Fruit fly (Drosophila melanogaster) whole organism, wandering third instar larva: ENCODE results near the gene CG33493.

Source experiments
- Abd-B ChIP-seq: fragments of >200 bp; optimal IDR thresholded peaks from 2 replicates; lab custom pipeline; 2017; ENCODE audit warnings: missing biosample characterization, missing genetic modification characterization
- CG32264 ChIP-seq: fragments of 200-800 bp; sonication (Bioruptor generic); optimal IDR thresholded peaks from 2 replicates; lab custom pipeline; 2016; ENCODE audit warnings: missing biosample characterization, missing genetic modification characterization
- CG9705 ChIP-seq: fragments of 200-800 bp; sonication (Bioruptor generic); optimal IDR thresholded peaks from 2 replicates; lab custom pipeline; 2018; ENCODE audit warnings: missing biosample characterization, mild to moderate bottlenecking, missing genetic modification characterization
- CrebA ChIP-seq: fragments of 200-800 bp; sonication (Bioruptor generic); optimal IDR thresholded peaks from 2 replicates; lab custom pipeline; 2016; ENCODE audit warnings: missing biosample characterization, mild to moderate bottlenecking, missing genetic modification characterization, borderline replicate concordance
- Dfd ChIP-seq: fragments of >200 bp; optimal IDR thresholded peaks from 2 replicates; lab custom pipeline; 2017; ENCODE audit warnings: missing biosample characterization, missing genetic modification characterization
- Dif ChIP-seq: fragments of 200-275, 200-300 bp; sonication (Bioruptor generic); optimal IDR thresholded peaks from 2 replicates; lab custom pipeline; 2018; ENCODE audit warnings: missing biosample characterization, missing genetic modification characterization; ENCODE audit not compliant: partially characterized antibody
- GATAd ChIP-seq: sonication (Bioruptor generic); optimal IDR thresholded peaks from 2 replicates; lab custom pipeline; 2016; ENCODE audit warnings: missing biosample characterization, missing genetic modification characterization
- HLH106 ChIP-seq: fragments of 200-800 bp; optimal IDR thresholded peaks from 3 replicates; lab custom pipeline; 2019; ENCODE audit warnings: missing biosample characterization, mild to moderate bottlenecking, missing genetic modification characterization, moderate library complexity
- Hnf4 ChIP-seq: fragments of 200-800 bp; sonication (Bioruptor generic); optimal IDR thresholded peaks from 2 replicates; lab custom pipeline; 2016; ENCODE audit warnings: missing biosample characterization, mild to moderate bottlenecking, missing genetic modification characterization
- Hr78 ChIP-seq: fragments of >200 bp; optimal IDR thresholded peaks from 2 replicates; lab custom pipeline; 2017; ENCODE audit warnings: missing biosample characterization, missing genetic modification characterization
- Hr83 ChIP-seq: fragments of 200-300 bp; sonication (Bioruptor generic); optimal IDR thresholded peaks from 2 replicates; lab custom pipeline; 2016; ENCODE audit warnings: missing biosample characterization, mild to moderate bottlenecking, missing genetic modification characterization, moderate library complexity; ENCODE audit not compliant: poor library complexity, severe bottlenecking
- Jra ChIP-seq: sonication (Bioruptor generic); optimal IDR thresholded peaks from 2 replicates; lab custom pipeline; 2016; ENCODE audit warnings: missing biosample characterization, missing genetic modification characterization
- Mio ChIP-seq: sonication (Bioruptor generic); optimal IDR thresholded peaks from 2 replicates; lab custom pipeline; 2016; ENCODE audit warnings: missing biosample characterization, missing genetic modification characterization
- Myc ChIP-seq: fragments of >200 bp; optimal IDR thresholded peaks from 2 replicates; lab custom pipeline; 2017
- N ChIP-seq: fragments of >200 bp; optimal IDR thresholded peaks from 2 replicates; lab custom pipeline; 2018; ENCODE audit warnings: missing biosample characterization, missing external identifiers, missing genetic modification characterization
- OdsH ChIP-seq: fragments of 200-800 bp; sonication (Bioruptor generic); optimal IDR thresholded peaks from 2 replicates; lab custom pipeline; 2016; ENCODE audit warnings: missing biosample characterization, mild to moderate bottlenecking, missing genetic modification characterization
- Rel ChIP-seq, 2 experiments: fragments of 200-800 bp; sonication (Bioruptor generic) in 1 of 2; optimal IDR thresholded peaks; 2 replicates in 1 of 2; 3 replicates in 1 of 2; lab custom pipeline; 2016 to 2019; ENCODE audit warnings: mild to moderate bottlenecking in 2 of 2, missing biosample characterization in 2 of 2, missing genetic modification characterization in 2 of 2, moderate library complexity in 1 of 2
- Sp1 ChIP-seq: fragments of 200-800 bp; sonication (Bioruptor generic); optimal IDR thresholded peaks from 3 replicates; lab custom pipeline; 2019; ENCODE audit warnings: missing biosample characterization, mild to moderate bottlenecking, missing genetic modification characterization, moderate library complexity
- Vsx2 ChIP-seq: fragments of 200-300, 225-300 bp; sonication (Bioruptor generic); optimal IDR thresholded peaks from 2 replicates; lab custom pipeline; 2018; ENCODE audit warnings: missing biosample characterization, missing genetic modification characterization; ENCODE audit not compliant: partially characterized antibody
- br ChIP-seq: fragments of 200-800 bp; sonication (Bioruptor generic); optimal IDR thresholded peaks from 2 replicates; lab custom pipeline; 2016; ENCODE audit warnings: missing biosample characterization, missing genetic modification characterization
- brk ChIP-seq: fragments of 200-800 bp; sonication (Bioruptor generic); optimal IDR thresholded peaks from 2 replicates; lab custom pipeline; 2016; ENCODE audit warnings: missing biosample characterization, mild to moderate bottlenecking, missing genetic modification characterization
- dl ChIP-seq, 2 experiments: fragments of 175-275, 200-275 bp in 1 of 2; fragments of 200-275 bp in 1 of 2; sonication (Bioruptor generic); optimal IDR thresholded peaks; lab custom pipeline; 2018; ENCODE audit warnings: mild to moderate bottlenecking in 2 of 2, missing biosample characterization in 2 of 2, missing genetic modification characterization in 2 of 2, moderate library complexity in 2 of 2; ENCODE audit not compliant: partially characterized antibody in 2 of 2, insufficient read depth in 1 of 2
- dmrt93B ChIP-seq: fragments of 200-800 bp; sonication (Bioruptor generic); optimal IDR thresholded peaks from 2 replicates; lab custom pipeline; 2018; ENCODE audit warnings: missing biosample characterization, mild to moderate bottlenecking, missing genetic modification characterization
- dsf ChIP-seq: sonication (Bioruptor generic); optimal IDR thresholded peaks from 2 replicates; lab custom pipeline; 2016; ENCODE audit warnings: missing biosample characterization, missing genetic modification characterization, borderline replicate concordance
- ey ChIP-seq: fragments of 200-800 bp; sonication (Bioruptor generic); optimal IDR thresholded peaks from 2 replicates; lab custom pipeline; 2016; ENCODE audit warnings: missing biosample characterization, missing genetic modification characterization
- foxo ChIP-seq, 2 experiments: fragments of 200-800 bp; sonication (Bioruptor generic); optimal IDR thresholded peaks; 2 replicates in 1 of 2; 3 replicates in 1 of 2; lab custom pipeline; 2016 to 2017; ENCODE audit warnings: missing biosample characterization in 2 of 2, missing genetic modification characterization in 2 of 2
- fru ChIP-seq: fragments of 200-800 bp; sonication (Bioruptor generic); optimal IDR thresholded peaks from 3 replicates; lab custom pipeline; 2016; ENCODE audit warnings: missing biosample characterization, mild to moderate bottlenecking, missing genetic modification characterization
- h ChIP-seq: fragments of 200-800 bp; sonication (Bioruptor generic); optimal IDR thresholded peaks from 3 replicates; lab custom pipeline; 2016; ENCODE audit warnings: missing biosample characterization, mild to moderate bottlenecking, missing genetic modification characterization
- jim ChIP-seq: fragments of 175-275, 200-325 bp; sonication (Bioruptor generic); optimal IDR thresholded peaks from 2 replicates; lab custom pipeline; 2016; ENCODE audit warnings: missing biosample characterization, mild to moderate bottlenecking, missing genetic modification characterization
- lola ChIP-seq: fragments of >200 bp; optimal IDR thresholded peaks from 2 replicates; lab custom pipeline; 2017; ENCODE audit warnings: missing biosample characterization, missing genetic modification characterization
- pan ChIP-seq: fragments of >200 bp; optimal IDR thresholded peaks from 2 replicates; lab custom pipeline; 2017
- psq ChIP-seq: fragments of 200-800 bp; sonication (Bioruptor generic); optimal IDR thresholded peaks from 3 replicates; lab custom pipeline; 2017; ENCODE audit warnings: missing biosample characterization, mild to moderate bottlenecking, missing genetic modification characterization, moderate library complexity
- rgr ChIP-seq: fragments of 200-800 bp; sonication (Bioruptor generic); optimal IDR thresholded peaks from 3 replicates; lab custom pipeline; 2016; ENCODE audit warnings: missing biosample characterization, mild to moderate bottlenecking, missing genetic modification characterization
- sage ChIP-seq: fragments of 200-800 bp; sonication (Bioruptor generic); optimal IDR thresholded peaks from 2 replicates; lab custom pipeline; 2016; ENCODE audit warnings: missing biosample characterization, mild to moderate bottlenecking, missing genetic modification characterization
- sv ChIP-seq: fragments of 200-800 bp; sonication (Bioruptor generic); optimal IDR thresholded peaks from 3 replicates; lab custom pipeline; 2016; ENCODE audit warnings: missing biosample characterization, missing genetic modification characterization
- tai ChIP-seq: sonication (Bioruptor generic); optimal IDR thresholded peaks from 2 replicates; lab custom pipeline; 2016; ENCODE audit warnings: missing biosample characterization, missing genetic modification characterization
- usp ChIP-seq: fragments of >200 bp; optimal IDR thresholded peaks from 2 replicates; lab custom pipeline; 2017; ENCODE audit warnings: missing biosample characterization, missing genetic modification characterization
- woc ChIP-seq: sonication (Bioruptor generic); optimal IDR thresholded peaks from 2 replicates; lab custom pipeline; 2016; ENCODE audit warnings: missing biosample characterization, mild to moderate bottlenecking, missing genetic modification characterization

The CG33493 gene

dm6 chr3L:10712005-10712404 is 19.0 kb upstream of the CG33493 start:
- TF ChIP-seq br (no peak), CrebA (peak; percentile 48), fru (peak; percentile 21)

dm6 chr3L:10711352-10711751 is 18.4 kb upstream of the CG33493 start:
- TF ChIP-seq CG9705 (GFP tag; lab: Kevin White, UChicago) (peak; percentile 22), br (peak; percentile 61), Hr78 (GFP tag; lab: Kevin White, UChicago) (no peak), HLH106 (peak; percentile 80), h (GFP tag; lab: Kevin White, UChicago) (peak; percentile 82), dsf (GFP tag; lab: Kevin White, UChicago) (no peak), OdsH (GFP tag; lab: Kevin White, UChicago) (peak; percentile 84), sv (GFP tag; lab: Kevin White, UChicago) (no peak), tai (no peak), Hr83 (GFP tag; lab: Kevin White, UChicago) (no peak), jim (GFP tag; lab: Kevin White, UChicago) (no peak), CG32264 (no peak), ey (GFP tag; lab: Kevin White, UChicago) (peak; percentile 69), dl (GFP tag; optimal IDR thresholded peaks at IDR 0.05; lab: Kevin White, UChicago; ENCODE audit: insufficient read depth in 1 of 2, partially characterized antibody in 2 of 2) (no peak), dmrt93B (peak; percentile 62), Dfd (GFP tag; lab: Kevin White, UChicago) (peak; percentile 17), Vsx2 (GFP tag; lab: Kevin White, UChicago) (no peak), CrebA (no peak), Myc (lab: Kevin White, UChicago) (no peak), Rel (GFP tag; optimal IDR thresholded peaks at IDR 0.05; lab: Kevin White, UChicago) (peak; percentile 40), Rel (tag; optimal IDR thresholded peaks at IDR 0.05; lab: Kevin White, UChicago) (peak; percentile 1), psq (GFP tag; lab: Kevin White, UChicago) (peak; percentile 91), Jra (GFP tag; lab: Kevin White, UChicago) (peak; percentile 25), rgr (GFP tag; lab: Kevin White, UChicago) (peak; percentile 85), Sp1 (GFP tag; lab: Kevin White, UChicago) (peak; percentile 86), Hnf4 (peak; percentile 36), woc (peak; percentile 72), Mio (GFP tag; lab: Kevin White, UChicago) (no peak), Abd-B (GFP tag; lab: Kevin White, UChicago) (no peak), sage (GFP tag; lab: Kevin White, UChicago) (peak; percentile 60), lola (no peak), GATAd (GFP tag; lab: Kevin White, UChicago) (no peak), brk (GFP tag; lab: Kevin White, UChicago) (peak; percentile 81), pan (lab: Kevin White, UChicago) (no peak), foxo (GFP tag; optimal IDR thresholded peaks at IDR 0.05; lab: Kevin White, UChicago) (peak in 1 of 2 experiments; percentile 86), N (no peak), usp (GFP tag; lab: Kevin White, UChicago) (no peak), fru (peak; percentile 80), Dif (no peak)

- TF ChIP-seq Mio (GFP tag; lab: Kevin White, UChicago) (no peak), sage (GFP tag; lab: Kevin White, UChicago) (no peak), foxo (GFP tag; optimal IDR thresholded peaks at IDR 0.05; lab: Kevin White, UChicago) (peak in 1 of 2 experiments; percentile 55), usp (GFP tag; lab: Kevin White, UChicago) (no peak), Myc (lab: Kevin White, UChicago) (no peak), Rel (GFP tag; optimal IDR thresholded peaks at IDR 0.05; lab: Kevin White, UChicago) (no peak), Rel (tag; optimal IDR thresholded peaks at IDR 0.05; lab: Kevin White, UChicago) (no peak), OdsH (GFP tag; lab: Kevin White, UChicago) (peak; percentile 30), N (no peak), Hnf4 (peak; percentile 0), CG9705 (GFP tag; lab: Kevin White, UChicago) (no peak), dmrt93B (peak; percentile 67), jim (GFP tag; lab: Kevin White, UChicago) (no peak), brk (GFP tag; lab: Kevin White, UChicago) (no peak), Hr83 (GFP tag; lab: Kevin White, UChicago) (no peak), Jra (GFP tag; lab: Kevin White, UChicago) (no peak), tai (no peak), ey (GFP tag; lab: Kevin White, UChicago) (no peak), Sp1 (GFP tag; lab: Kevin White, UChicago) (peak; percentile 48), Dif (no peak), Dfd (GFP tag; lab: Kevin White, UChicago) (no peak), fru (peak; percentile 47), lola (no peak), dl (GFP tag; optimal IDR thresholded peaks at IDR 0.05; lab: Kevin White, UChicago; ENCODE audit: insufficient read depth in 1 of 2, partially characterized antibody in 2 of 2) (no peak), CG32264 (no peak), CrebA (no peak), pan (lab: Kevin White, UChicago) (no peak), psq (GFP tag; lab: Kevin White, UChicago) (peak; percentile 18), sv (GFP tag; lab: Kevin White, UChicago) (no peak), HLH106 (peak; percentile 59), br (no peak), h (GFP tag; lab: Kevin White, UChicago) (peak; percentile 12)
These were observed 16.2 kb upstream of the CG33493 start for dm6 chr3L:10709132-10709531.
